Worm (Caenorhabditis elegans): ENCODE results near the gene lbp-2.

DNA sequence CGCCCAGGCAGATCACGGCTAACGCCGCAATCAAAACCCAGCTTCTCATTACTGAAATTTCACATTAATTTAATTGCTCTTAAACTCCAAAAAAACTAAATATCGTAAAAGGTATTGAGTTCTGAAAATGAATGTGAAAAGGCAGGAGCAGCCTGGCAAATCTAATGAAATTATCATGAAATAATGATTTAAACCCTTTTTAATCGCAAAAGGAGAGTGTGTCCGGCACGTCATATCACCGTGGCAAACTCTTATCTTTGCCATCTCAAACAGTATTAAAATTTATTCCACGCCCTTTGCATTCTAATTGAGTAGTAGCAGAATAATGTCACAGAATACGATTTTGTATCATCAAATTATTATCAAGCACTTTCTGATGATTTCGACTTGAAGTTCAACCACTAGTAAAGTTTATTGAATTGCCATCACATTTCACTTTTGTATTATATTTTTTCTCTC lies 25.0 kb upstream of the lbp-2 start, which contains the start of gene F28B4.3:
- TF ChIP-seq hmg-11 (tag; optimal IDR thresholded peaks at IDR 0.05) (no peak), unc-62 (GFP tag; optimal IDR thresholded peaks at IDR 0.05) (no peak), lsy-12 (tag; optimal IDR thresholded peaks at IDR 0.05) (no peak), ztf-11 (tag; optimal IDR thresholded peaks at IDR 0.05) (no peak), eor-1 (tag; optimal IDR thresholded peaks at IDR 0.05) (no peak), lin-39 (tag; optimal IDR thresholded peaks at IDR 0.05) (no peak), ama-1 (optimal IDR thresholded peaks at IDR 0.05) (no peak), nhr-11 (tag; optimal IDR thresholded peaks at IDR 0.05) (no peak), nhr-43 (tag; optimal IDR thresholded peaks at IDR 0.05; ENCODE audit: poor library complexity, severe bottlenecking) (no peak), tbx-2 (tag; optimal IDR thresholded peaks at IDR 0.05) (no peak)
